Worm (Caenorhabditis elegans): Measurements from ENCODE around the gene dnj-14.

The dnj-14 gene

ce11 chrX:4662964-4663684, 48.4 kb downstream of the dnj-14 start:
- TF ChIP-seq F13H6.1 (tag; optimal IDR thresholded peaks at IDR 0.05): no peak
- TF ChIP-seq fos-1 (tag; optimal IDR thresholded peaks at IDR 0.05): peak; percentile 11
- no peak for TF ChIP-seq nhr-12 (tag; optimal IDR thresholded peaks at IDR 0.05)
- TF ChIP-seq sma-3 (GFP tag; optimal IDR thresholded peaks at IDR 0.05): no peak
- no peak for TF ChIP-seq ceh-82 (tag; optimal IDR thresholded peaks at IDR 0.05)
- TF ChIP-seq mbf-1 (tag; optimal IDR thresholded peaks at IDR 0.05): no peak
- TF ChIP-seq C34F6.9 (tag; optimal IDR thresholded peaks at IDR 0.05): no peak
- TF ChIP-seq peb-1 (tag; optimal IDR thresholded peaks at IDR 0.05): no peak
- peak; percentile 74 for TF ChIP-seq blmp-1 (tag; optimal IDR thresholded peaks at IDR 0.05; ENCODE audit: insufficient read depth)
- TF ChIP-seq crh-2 (tag; optimal IDR thresholded peaks at IDR 0.05): no peak
- TF ChIP-seq egl-27 (tag; optimal IDR thresholded peaks at IDR 0.05): no peak
- TF ChIP-seq Y55F3AM.14 (GFP tag; optimal IDR thresholded peaks at IDR 0.05): no peak
- no peak for TF ChIP-seq nhr-25 (tag; optimal IDR thresholded peaks at IDR 0.05)
- TF ChIP-seq aly-2 (tag; optimal IDR thresholded peaks at IDR 0.05): no peak
- no peak for TF ChIP-seq nhr-11 (tag; optimal IDR thresholded peaks at IDR 0.05)
- TF ChIP-seq lsy-2 (tag; optimal IDR thresholded peaks at IDR 0.05): no peak
- peak; percentile 75 for TF ChIP-seq sma-9 (GFP tag; optimal IDR thresholded peaks at IDR 0.05)
- no peak for TF ChIP-seq sma-9 (tag; optimal IDR thresholded peaks at IDR 0.05)
- peak; percentile 1 for TF ChIP-seq unc-55 (GFP tag; optimal IDR thresholded peaks at IDR 0.05)
- no peak for TF ChIP-seq nhr-77 (tag; optimal IDR thresholded peaks at IDR 0.05)
- TF ChIP-seq nhr-21 (tag; optimal IDR thresholded peaks at IDR 0.05): no peak
- no peak for TF ChIP-seq skn-1 (tag; optimal IDR thresholded peaks at IDR 0.05)
- no peak for TF ChIP-seq ceh-16 (tag; optimal IDR thresholded peaks at IDR 0.05)
- no peak for TF ChIP-seq unc-39 (tag; optimal IDR thresholded peaks at IDR 0.05)
- peak; percentile 0 for TF ChIP-seq nhr-129 (tag; optimal IDR thresholded peaks at IDR 0.05)
- no peak for TF ChIP-seq elt-3 (tag; optimal IDR thresholded peaks at IDR 0.05)

ce11 chrX:4662293-4662825, 49.2 kb downstream of the dnj-14 start:
- TF ChIP-seq blmp-1 (tag; optimal IDR thresholded peaks at IDR 0.05; ENCODE audit: insufficient read depth) (peak; percentile 85), nhr-25 (tag; optimal IDR thresholded peaks at IDR 0.05) (peak; percentile 84), sma-3 (GFP tag; optimal IDR thresholded peaks at IDR 0.05) (peak; percentile 76), skn-1 (tag; optimal IDR thresholded peaks at IDR 0.05) (no peak), F13H6.1 (tag; optimal IDR thresholded peaks at IDR 0.05) (peak; percentile 79), peb-1 (tag; optimal IDR thresholded peaks at IDR 0.05) (peak; percentile 31), ztf-4 (tag; optimal IDR thresholded peaks at IDR 0.05) (peak; percentile 41), crh-2 (tag; optimal IDR thresholded peaks at IDR 0.05) (peak; percentile 72), ama-1 (optimal IDR thresholded peaks at IDR 0.05) (peak; percentile 13), Y55F3AM.14 (GFP tag; optimal IDR thresholded peaks at IDR 0.05) (peak; percentile 95), lsy-2 (tag; optimal IDR thresholded peaks at IDR 0.05) (peak; percentile 11 to 39), C34F6.9 (tag; optimal IDR thresholded peaks at IDR 0.05) (peak; percentile 52), egl-27 (tag; optimal IDR thresholded peaks at IDR 0.05) (peak; percentile 16), nhr-129 (tag; optimal IDR thresholded peaks at IDR 0.05) (peak; percentile 81), ZK546.5 (tag; optimal IDR thresholded peaks at IDR 0.05) (no peak), fos-1 (tag; optimal IDR thresholded peaks at IDR 0.05) (peak; percentile 72), gmeb-1 (tag; optimal IDR thresholded peaks at IDR 0.05) (peak; percentile 3), elt-3 (tag; optimal IDR thresholded peaks at IDR 0.05) (no peak), unc-55 (GFP tag; optimal IDR thresholded peaks at IDR 0.05) (peak; percentile 53), sem-4 (tag; optimal IDR thresholded peaks at IDR 0.05) (peak; percentile 11), unc-39 (tag; optimal IDR thresholded peaks at IDR 0.05) (no peak), sma-9 (GFP tag; optimal IDR thresholded peaks at IDR 0.05) (peak; percentile 36), sma-9 (tag; optimal IDR thresholded peaks at IDR 0.05) (no peak), nhr-21 (tag; optimal IDR thresholded peaks at IDR 0.05) (no peak)

ce11 chrX:4660268-4660880, 51.2 kb downstream of the dnj-14 start, which contains the start of gene nhr-45:
Gene nhr-45, minus strand, starts transcription at chrX:4660318.
- TF ChIP-seq fos-1 (tag; optimal IDR thresholded peaks at IDR 0.05): peak; percentile 67
- TF ChIP-seq lin-39 (tag; optimal IDR thresholded peaks at IDR 0.05): no peak
- no peak for TF ChIP-seq nhr-77 (tag; optimal IDR thresholded peaks at IDR 0.05)
- TF ChIP-seq unc-62 (GFP tag; optimal IDR thresholded peaks at IDR 0.05): no peak

Measured in whole organism, L2 larva.